Worm (Caenorhabditis elegans): ENCODE results near the gene ZC53.1.
A peak's percentile ranks its signal among the peaks of the same experiment; 100 is the strongest.

ZC53.1 gene

ce11 chrX:1880665-1881064 is 32.5 kb downstream of the ZC53.1 start (continued):
- TF ChIP-seq ztf-28 (GFP tag; IDR thresholded peaks at IDR 0.05) (no peak), Y56A3A.18 (GFP tag; IDR thresholded peaks at IDR 0.05) (peak; percentile 93), C06A6.2 (GFP tag; conservative IDR thresholded peaks at IDR 0.05) (peak; percentile 43), F57A8.1 (GFP tag; optimal IDR thresholded peaks at IDR 0.05) (no peak), T07F8.4 (tag; optimal IDR thresholded peaks at IDR 0.05) (peak; percentile 48), Y53F4B.3 (GFP tag; IDR thresholded peaks at IDR 0.05) (0 out of 2 replicates have a peak, but pooled peaks have one; percentile 24), lag-1 (GFP tag; IDR thresholded peaks at IDR 0.05) (0 out of 2 replicates have a peak, but pooled peaks have one; percentile 51), snpc-4 (GFP tag; optimal IDR thresholded peaks at IDR 0.05) (peak; percentile 57), snpc-4 (tag; optimal IDR thresholded peaks at IDR 0.05) (peak in 1 of 4 experiments; percentile 67), snpc-1.1 (tag; optimal IDR thresholded peaks at IDR 0.05; ENCODE audit: insufficient read depth) (peak; percentile 72)

ce11 chrX:1870991-1871390 is 42.2 kb downstream of the ZC53.1 start:
- TF ChIP-seq nfyb-1 (GFP tag; IDR thresholded peaks at IDR 0.05) (peak; percentile 21; the same call in 1 of the 2 replicates), dpl-1 (GFP tag; optimal IDR thresholded peaks at IDR 0.05) (no peak), Y67H2A.10 (GFP tag; conservative IDR thresholded peaks at IDR 0.05) (no peak), ZK185.1 (tag; optimal IDR thresholded peaks at IDR 0.05; ENCODE audit: poor library complexity, severe bottlenecking) (no peak), let-526 (GFP tag; IDR thresholded peaks at IDR 0.05) (no peak), egl-18 (GFP tag; IDR thresholded peaks at IDR 0.05) (no peak), ama-1 (optimal IDR thresholded peaks at IDR 0.05) (no peak), ama-1 (GFP tag; optimal IDR thresholded peaks at IDR 0.05) (no peak)

- TF ChIP-seq akir-1 (GFP tag; optimal IDR thresholded peaks at IDR 0.05) (no peak), ccch-3 (GFP tag; optimal IDR thresholded peaks at IDR 0.05) (no peak), snpc-3.4 (tag; optimal IDR thresholded peaks at IDR 0.05) (no peak), ceh-27 (GFP tag; optimal IDR thresholded peaks at IDR 0.05) (no peak), nfya-2 (GFP tag; IDR thresholded peaks at IDR 0.05) (no peak)
Observed at ce11 chrX:1864946-1865345, 48.2 kb downstream of the ZC53.1 start, which contains the start of gene tbx-41. TSS of gene tbx-41 (plus strand) at chrX:1865246.
